Worm (Caenorhabditis elegans) whole organism, L2 larva: ENCODE measurements around the gene T16G12.6.

Experiments used
- ZK546.5 ChIP-seq: sonication (generic microtip); optimal IDR thresholded peaks from 2 replicates; lab custom pipeline; 2017; ENCODE audit warnings: missing biosample characterization, missing genetic modification characterization
- aly-2 ChIP-seq: fragments of 150-350 bp; optimal IDR thresholded peaks from 2 replicates; lab custom pipeline; 2014; ENCODE audit warnings: missing biosample characterization, missing genetic modification characterization
- mab-5 ChIP-seq: fragments of 150-350 bp; optimal IDR thresholded peaks from 2 replicates; lab custom pipeline; 2014; ENCODE audit warnings: missing biosample characterization, missing genetic modification characterization
- nhr-25 ChIP-seq: fragments of 150-350 bp; sonication (generic microtip); optimal IDR thresholded peaks from 3 replicates; lab custom pipeline; 2014; ENCODE audit warnings: missing biosample characterization, missing genetic modification characterization

- TF ChIP-seq nhr-25 (tag; lab: Kevin White, UChicago) = no peak
- TF ChIP-seq aly-2 (tag; lab: Kevin White, UChicago) = no peak
- TF ChIP-seq mab-5 = no peak
- TF ChIP-seq ZK546.5 (tag; lab: Kevin White, UChicago) = no peak
Observed at ce11 chrIII:10033881-10034280, 35.5 kb upstream of the T16G12.6 start, which contains the start of gene M04D8.8.
